Fruit fly (Drosophila melanogaster) whole organism, embryonic: ENCODE data around the gene RabGGTa.

Source experiments
- Abd-B ChIP-seq: fragments of 200-800 bp; sonication (Bioruptor generic); optimal IDR thresholded peaks from 2 replicates; lab custom pipeline; 2018; ENCODE audit warnings: missing biosample characterization, mild to moderate bottlenecking, missing genetic modification characterization, moderate library complexity
- B-H1 ChIP-seq: fragments of 200-800 bp; sonication (Bioruptor generic); IDR thresholded peaks from 3 replicates; pipeline ENCODE4 v1.3.6; 2022; ENCODE audit warnings: missing biosample characterization, missing genetic modification characterization
- C15 ChIP-seq: fragments of 200-800 bp; sonication (Bioruptor generic); IDR thresholded peaks from 3 replicates; pipeline ENCODE4 v1.3.6; 2022; ENCODE audit warnings: missing biosample characterization, missing genetic modification characterization
- CG12236 ChIP-seq: fragments of 200-800 bp; sonication (Bioruptor generic); optimal IDR thresholded peaks from 2 replicates; lab custom pipeline; 2016; ENCODE audit warnings: missing biosample characterization, missing genetic modification characterization
- CG12391 ChIP-seq: fragments of 200-800 bp; sonication (Bioruptor generic); optimal IDR thresholded peaks from 3 replicates; lab custom pipeline; 2018; ENCODE audit warnings: missing biosample characterization, mild to moderate bottlenecking, missing genetic modification characterization, moderate library complexity
- CG12769 ChIP-seq: fragments of 200-800 bp; sonication (Bioruptor generic); optimal IDR thresholded peaks from 2 replicates; lab custom pipeline; 2019; ENCODE audit warnings: missing biosample characterization, mild to moderate bottlenecking, missing genetic modification characterization, moderate library complexity
- CG14965 ChIP-seq: fragments of 200-800 bp; sonication (Bioruptor generic); optimal IDR thresholded peaks from 2 replicates; lab custom pipeline; 2016; ENCODE audit warnings: missing biosample characterization, missing genetic modification characterization, borderline replicate concordance
- CG16815 ChIP-seq: fragments of 200-800 bp; sonication (Bioruptor generic); optimal IDR thresholded peaks from 3 replicates; lab custom pipeline; 2017; ENCODE audit warnings: missing biosample characterization, mild to moderate bottlenecking, missing genetic modification characterization
- CG16863 ChIP-seq: fragments of 200-800 bp; sonication (Bioruptor generic); optimal IDR thresholded peaks from 3 replicates; lab custom pipeline; 2016; ENCODE audit warnings: missing biosample characterization, missing genetic modification characterization
- CG18011 ChIP-seq: fragments of 200-800 bp; sonication (Bioruptor generic); optimal IDR thresholded peaks from 2 replicates; lab custom pipeline; 2017; ENCODE audit warnings: missing biosample characterization, missing genetic modification characterization, mild to moderate bottlenecking, moderate library complexity, missing genotype
- CG2120 ChIP-seq: fragments of 200-800 bp; sonication (Bioruptor generic); optimal IDR thresholded peaks from 3 replicates; lab custom pipeline; 2016; ENCODE audit warnings: missing biosample characterization, missing genetic modification characterization
- CG2875 ChIP-seq: fragments of 200-800 bp; sonication (Bioruptor generic); optimal IDR thresholded peaks from 2 replicates; lab custom pipeline; 2017; ENCODE audit warnings: missing biosample characterization, mild to moderate bottlenecking, missing genetic modification characterization, missing genetic modification reagents
- CG30020 ChIP-seq: fragments of 200-800 bp; optimal IDR thresholded peaks from 2 replicates; lab custom pipeline; 2019; ENCODE audit warnings: missing biosample characterization, mild to moderate bottlenecking, missing genetic modification characterization, moderate library complexity
- CG4282 ChIP-seq: fragments of 200-800 bp; sonication (Bioruptor generic); optimal IDR thresholded peaks from 2 replicates; lab custom pipeline; 2016; ENCODE audit warnings: missing biosample characterization, missing genetic modification characterization
- CG6689 ChIP-seq: fragments of 200-800 bp; sonication (Bioruptor generic); IDR thresholded peaks from 2 replicates; pipeline ENCODE4 v1.3.6; 2022; ENCODE audit warnings: missing biosample characterization, missing genetic modification characterization
- CG7745 ChIP-seq: fragments of 200-800 bp; sonication (Bioruptor generic); optimal IDR thresholded peaks from 2 replicates; lab custom pipeline; 2018; ENCODE audit warnings: missing biosample characterization, mild to moderate bottlenecking, missing genetic modification characterization, moderate library complexity
- CG8359 ChIP-seq: fragments of 200-800 bp; sonication (Bioruptor generic); optimal IDR thresholded peaks from 2 replicates; lab custom pipeline; 2017; ENCODE audit warnings: missing biosample characterization, mild to moderate bottlenecking, missing genetic modification characterization, borderline replicate concordance
- CG8924 ChIP-seq: fragments of 200-800 bp; optimal IDR thresholded peaks from 3 replicates; lab custom pipeline; 2019; ENCODE audit warnings: missing biosample characterization, mild to moderate bottlenecking, missing genetic modification characterization, moderate library complexity
- CG9437 ChIP-seq: fragments of 200-800 bp; sonication (Bioruptor generic); optimal IDR thresholded peaks from 2 replicates; lab custom pipeline; 2018; ENCODE audit warnings: missing biosample characterization, mild to moderate bottlenecking, missing genetic modification characterization
- CTCF ChIP-seq: fragments of 200-800 bp; sonication (Bioruptor generic); optimal IDR thresholded peaks from 2 replicates; lab custom pipeline; 2017; ENCODE audit warnings: missing biosample characterization, mild to moderate bottlenecking, missing genetic modification characterization, moderate library complexity
- CoRest ChIP-seq: fragments of 200-800 bp; sonication (Bioruptor generic); optimal IDR thresholded peaks from 3 replicates; lab custom pipeline; 2018; ENCODE audit warnings: missing biosample characterization, mild to moderate bottlenecking, missing genetic modification characterization, moderate library complexity
- D19A ChIP-seq: fragments of 200-800 bp; optimal IDR thresholded peaks from 3 replicates; lab custom pipeline; 2019; ENCODE audit warnings: missing biosample characterization, mild to moderate bottlenecking, missing genetic modification characterization, moderate library complexity
- Dfd ChIP-seq, 2 experiments: fragments of >200 bp; optimal IDR thresholded peaks; 2 replicates each; lab custom pipeline; 2017; ENCODE audit warnings: missing biosample characterization in 2 of 2, missing genetic modification characterization in 2 of 2
- ERR ChIP-seq: fragments of 200-800 bp; sonication (Bioruptor generic); optimal IDR thresholded peaks from 2 replicates; lab custom pipeline; 2016; ENCODE audit warnings: missing biosample characterization, missing genetic modification characterization
- Fer2 ChIP-seq: fragments of 200-800 bp; sonication (Bioruptor generic); optimal IDR thresholded peaks from 2 replicates; lab custom pipeline; 2018; ENCODE audit warnings: missing biosample characterization, mild to moderate bottlenecking, missing genetic modification characterization, moderate library complexity
- GATAe ChIP-seq: fragments of 200-800 bp; sonication (Bioruptor generic); conservative IDR thresholded peaks from 2 replicates; pipeline ENCODE4 v1.3.6; 2022; ENCODE audit warnings: missing biosample characterization, missing genetic modification characterization
- Hand ChIP-seq: fragments of 200-800 bp; sonication (Bioruptor generic); optimal IDR thresholded peaks from 2 replicates; lab custom pipeline; 2017; ENCODE audit warnings: mild to moderate bottlenecking, missing biosample characterization, missing genetic modification reagents, missing genetic modification characterization
- Mad ChIP-seq: fragments of 200-800 bp; sonication (Bioruptor generic); optimal IDR thresholded peaks from 2 replicates; lab custom pipeline; 2016; ENCODE audit warnings: missing biosample characterization, missing genetic modification characterization
- Meics ChIP-seq: fragments of 200-800 bp; sonication (Bioruptor generic); optimal IDR thresholded peaks from 2 replicates; lab custom pipeline; 2017; ENCODE audit warnings: missing biosample characterization, mild to moderate bottlenecking, missing genetic modification characterization
- Oli ChIP-seq: fragments of 200-800 bp; sonication (Bioruptor generic); optimal IDR thresholded peaks from 2 replicates; lab custom pipeline; 2018; ENCODE audit warnings: missing biosample characterization, mild to moderate bottlenecking, missing genetic modification characterization, moderate library complexity
- Ptx1 ChIP-seq: fragments of 200-800 bp; sonication (Bioruptor generic); IDR thresholded peaks from 2 replicates; pipeline ENCODE4 v1.3.6; 2022; ENCODE audit warnings: missing biosample characterization, missing genetic modification characterization
- Taf1 ChIP-seq: fragments of 200-800 bp; sonication (Bioruptor generic); IDR thresholded peaks from 2 replicates; pipeline ENCODE4 v1.3.6; 2022; ENCODE audit warnings: missing biosample characterization, missing genetic modification characterization
- YL-1 ChIP-seq: fragments of 200-800 bp; sonication (Bioruptor generic); optimal IDR thresholded peaks from 3 replicates; lab custom pipeline; 2017; ENCODE audit warnings: missing biosample characterization, mild to moderate bottlenecking, missing genetic modification characterization
- ase ChIP-seq: fragments of 200-800 bp; sonication (Bioruptor generic); IDR thresholded peaks from 3 replicates; pipeline ENCODE4 v1.3.6; 2022; ENCODE audit warnings: missing biosample characterization, missing genetic modification characterization
- cad ChIP-seq: fragments of >200 bp; optimal IDR thresholded peaks from 2 replicates; lab custom pipeline; 2017; ENCODE audit warnings: missing biosample characterization, missing genetic modification characterization
- chn ChIP-seq: fragments of 200-800 bp; sonication (Bioruptor generic); optimal IDR thresholded peaks from 2 replicates; lab custom pipeline; 2016; ENCODE audit warnings: missing biosample characterization, missing genetic modification characterization
- crol ChIP-seq: fragments of 200-800 bp; sonication (Bioruptor generic); IDR thresholded peaks from 2 replicates; pipeline ENCODE4 v1.3.6; 2022; ENCODE audit warnings: missing biosample characterization, missing genetic modification characterization
- emc ChIP-seq: fragments of 200-800 bp; sonication (Bioruptor generic); optimal IDR thresholded peaks from 2 replicates; lab custom pipeline; 2016; ENCODE audit warnings: missing biosample characterization, missing genetic modification characterization
- exex ChIP-seq: fragments of 200-800 bp; sonication (Bioruptor generic); optimal IDR thresholded peaks from 4 replicates; lab custom pipeline; 2018; ENCODE audit warnings: missing biosample characterization, mild to moderate bottlenecking, missing genetic modification characterization, moderate library complexity
- ind ChIP-seq: fragments of 200-800 bp; sonication (Bioruptor generic); optimal IDR thresholded peaks from 3 replicates; lab custom pipeline; 2016; ENCODE audit warnings: missing biosample characterization, missing genetic modification characterization
- kni ChIP-seq: fragments of 200-800 bp; sonication (Bioruptor generic); optimal IDR thresholded peaks from 3 replicates; lab custom pipeline; 2017; ENCODE audit warnings: mild to moderate bottlenecking, missing biosample characterization, missing genetic modification reagents, missing genetic modification characterization
- nom ChIP-seq: fragments of 200-800 bp; sonication (Bioruptor generic); optimal IDR thresholded peaks from 2 replicates; lab custom pipeline; 2017; ENCODE audit warnings: missing biosample characterization, missing genetic modification characterization, mild to moderate bottlenecking, moderate library complexity, missing genetic modification reagents
- onecut ChIP-seq: fragments of 200-800 bp; sonication (Bioruptor generic); IDR thresholded peaks from 2 replicates; pipeline ENCODE4 v1.3.6; 2022; ENCODE audit warnings: missing biosample characterization, missing genetic modification characterization
- pnt ChIP-seq: fragments of 200-800 bp; sonication (Bioruptor generic); optimal IDR thresholded peaks from 3 replicates; lab custom pipeline; 2016; ENCODE audit warnings: missing biosample characterization, missing genetic modification characterization
- pros ChIP-seq: fragments of 200-800 bp; sonication (Bioruptor generic); optimal IDR thresholded peaks from 3 replicates; lab custom pipeline; 2019; ENCODE audit warnings: missing biosample characterization, mild to moderate bottlenecking, missing genetic modification characterization, moderate library complexity
- run ChIP-seq: fragments of 200-800 bp; sonication (Bioruptor generic); optimal IDR thresholded peaks from 3 replicates; lab custom pipeline; 2018; ENCODE audit warnings: missing biosample characterization, mild to moderate bottlenecking, missing genetic modification characterization
- sd ChIP-seq: fragments of 200-800 bp; sonication (Bioruptor generic); optimal IDR thresholded peaks from 3 replicates; lab custom pipeline; 2018; ENCODE audit warnings: missing biosample characterization, mild to moderate bottlenecking, missing genetic modification characterization, moderate library complexity
- sim ChIP-seq: fragments of 200-800 bp; sonication (Bioruptor generic); IDR thresholded peaks from 2 replicates; pipeline ENCODE4 v1.3.6; 2022; ENCODE audit warnings: missing biosample characterization, missing genetic modification characterization
- vvl ChIP-seq: fragments of 200-800 bp; sonication (Bioruptor generic); IDR thresholded peaks from 2 replicates; pipeline ENCODE4 v1.3.6; 2022; ENCODE audit warnings: missing biosample characterization, missing genetic modification characterization
- zfh2 ChIP-seq: fragments of 200-800 bp; sonication (Bioruptor generic); optimal IDR thresholded peaks from 2 replicates; lab custom pipeline; 2016; ENCODE audit warnings: missing biosample characterization, missing genetic modification characterization

Gene RabGGTa

DNA sequence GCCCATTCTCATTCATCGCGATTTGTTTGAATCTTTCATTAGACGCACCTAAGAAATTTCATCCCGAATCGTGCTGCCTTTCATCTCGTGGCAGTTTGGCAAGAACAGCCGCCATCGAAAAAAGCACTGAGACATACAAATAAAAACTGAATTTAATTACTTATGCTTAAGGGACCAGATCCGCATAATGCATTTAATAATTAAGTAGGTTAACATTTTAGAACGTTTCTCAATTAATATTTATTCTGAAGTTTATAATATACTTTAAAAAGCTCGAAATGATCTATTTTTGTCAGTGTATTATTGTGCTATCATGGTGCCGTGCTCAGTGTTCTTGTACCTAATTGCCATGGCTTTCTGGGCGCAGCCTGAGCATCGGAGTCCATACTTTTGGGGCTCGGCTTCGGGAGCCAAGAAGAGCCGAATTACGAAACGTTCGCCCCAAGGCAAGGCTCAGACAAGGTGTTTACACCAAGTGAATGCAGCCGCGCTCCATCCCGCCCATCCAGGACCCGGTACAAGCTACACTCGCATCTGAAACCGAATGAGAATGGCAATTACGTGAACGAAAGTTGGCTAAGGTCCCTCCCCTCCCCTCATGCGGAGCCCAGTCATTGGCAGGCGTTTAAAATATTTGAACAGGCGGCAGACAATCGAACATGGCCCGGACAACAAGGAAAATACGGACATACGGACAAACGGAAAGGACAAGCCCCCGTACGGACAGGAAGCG, 27.4 kb upstream of the RabGGTa start (continued):
- no peak for TF ChIP-seq Meics
- TF ChIP-seq sd (tag; lab: Kevin White, UChicago) = no peak
- no peak for TF ChIP-seq zfh2 (GFP tag; lab: Kevin White, UChicago)
- no peak for TF ChIP-seq CG2875 (GFP tag; lab: Kevin White, UChicago)
- no peak for TF ChIP-seq CG2120 (GFP tag; lab: Kevin White, UChicago)
- 0 out of 2 replicates have a peak, but pooled peaks have one; percentile 18 for TF ChIP-seq Ptx1 (GFP tag; lab: Robert Waterston, UW)
- no peak for TF ChIP-seq CG4282
- TF ChIP-seq CG30020 (tag; lab: Kevin White, UChicago) = no peak
- TF ChIP-seq CoRest = peak; percentile 19
- TF ChIP-seq B-H1 (GFP tag; lab: Robert Waterston, UW) = no peak
- TF ChIP-seq ERR = no peak
- no peak for TF ChIP-seq Mad (GFP tag; lab: Kevin White, UChicago)
- no peak for TF ChIP-seq Abd-B (GFP tag; lab: Kevin White, UChicago)
- peak; percentile 1 for TF ChIP-seq CG8924 (tag; lab: Kevin White, UChicago)
- no peak for TF ChIP-seq sim
- TF ChIP-seq Hand = no peak
- no peak for TF ChIP-seq pros (GFP tag; lab: Kevin White, UChicago)
- TF ChIP-seq emc (GFP tag; lab: Kevin White, UChicago) = no peak
- no peak for TF ChIP-seq CG16863 (GFP tag; lab: Kevin White, UChicago)
- no peak for TF ChIP-seq YL-1 (GFP tag; lab: Kevin White, UChicago)
- no peak for TF ChIP-seq CG16815 (GFP tag; lab: Kevin White, UChicago)
- no peak for TF ChIP-seq Fer2 (tag; lab: Kevin White, UChicago)
- TF ChIP-seq nom = no peak
- no peak for TF ChIP-seq C15 (GFP tag; lab: Robert Waterston, UW)
- TF ChIP-seq Oli (tag; lab: Kevin White, UChicago) = peak; percentile 38
- TF ChIP-seq CG12236 (GFP tag; lab: Kevin White, UChicago) = no peak
- TF ChIP-seq CG18011 = no peak
- no peak for TF ChIP-seq CG7745 (tag; lab: Kevin White, UChicago)
- peak; percentile 32; the same call in 1 of the 2 replicates for TF ChIP-seq CG6689 (GFP tag; lab: Robert Waterston, UW)
- no peak for TF ChIP-seq ind (GFP tag; lab: Kevin White, UChicago)
- TF ChIP-seq CG14965 (GFP tag; lab: Kevin White, UChicago) = no peak
- no peak for TF ChIP-seq onecut
- peak; percentile 18 for TF ChIP-seq CG12769 (tag; lab: Kevin White, UChicago)
- no peak for TF ChIP-seq GATAe
- no peak for TF ChIP-seq pnt
- peak; percentile 21 for TF ChIP-seq D19A (tag; lab: Kevin White, UChicago)
- no peak for TF ChIP-seq cad (GFP tag; lab: Kevin White, UChicago)
- peak; percentile 43 for TF ChIP-seq CG12391 (tag; lab: Kevin White, UChicago)
- TF ChIP-seq chn (GFP tag; lab: Kevin White, UChicago) = no peak
- no peak for TF ChIP-seq CTCF (GFP tag; lab: Kevin White, UChicago)
- TF ChIP-seq kni (GFP tag; lab: Kevin White, UChicago) = no peak
- TF ChIP-seq ase (GFP tag; lab: Robert Waterston, UW) = no peak
- TF ChIP-seq exex (tag; lab: Kevin White, UChicago) = no peak
- peak; percentile 32; the same call in 1 of the 2 replicates for TF ChIP-seq crol (GFP tag; lab: Robert Waterston, UW)
- TF ChIP-seq Taf1 (GFP tag; lab: Robert Waterston, UW) = no peak
- peak; percentile 42; the same call in 1 of the 2 replicates for TF ChIP-seq vvl (GFP tag; lab: Robert Waterston, UW)
- no peak for TF ChIP-seq run
- TF ChIP-seq CG9437 = peak; percentile 16
- TF ChIP-seq Dfd (GFP tag; optimal IDR thresholded peaks at IDR 0.05; lab: Kevin White, UChicago) = no peak
- TF ChIP-seq CG8359 = no peak
